Fruit fly (Drosophila melanogaster): ENCODE results near the gene Mnt.

Mnt gene

dm6 chrX:3672095-3672995 is 744 bp downstream of the Mnt start (continued):
- TF ChIP-seq CG10366 (GFP tag; IDR thresholded peaks at IDR 0.05) = peak; percentile 40
- TF ChIP-seq Doc2 (GFP tag; IDR thresholded peaks at IDR 0.05) = no peak
- peak; percentile 21 for TF ChIP-seq tio (GFP tag; optimal IDR thresholded peaks at IDR 0.05)
- TF ChIP-seq CG7556 (GFP tag; optimal IDR thresholded peaks at IDR 0.05) = peak; percentile 27
- TF ChIP-seq CG3163 (GFP tag; optimal IDR thresholded peaks at IDR 0.05) = peak; percentile 64
- peak; percentile 87 for TF ChIP-seq Dip3 (GFP tag; optimal IDR thresholded peaks at IDR 0.05)
- no peak for TF ChIP-seq Dip2 (GFP tag; IDR thresholded peaks at IDR 0.05)
- peak; percentile 33 for TF ChIP-seq CG15514 (GFP tag; optimal IDR thresholded peaks at IDR 0.05)
- no peak for TF ChIP-seq CG12071 (GFP tag; optimal IDR thresholded peaks at IDR 0.05)
- peak; percentile 61 for TF ChIP-seq CG16779 (GFP tag; IDR thresholded peaks at IDR 0.05)
- TF ChIP-seq CG12219 (GFP tag; optimal IDR thresholded peaks at IDR 0.05) = no peak
- peak; percentile 70; the same call in 2 of the 3 replicates for TF ChIP-seq ken (GFP tag; IDR thresholded peaks at IDR 0.05)
- TF ChIP-seq zfh2 (GFP tag; optimal IDR thresholded peaks at IDR 0.05) = peak; percentile 85
- peak; percentile 50 for TF ChIP-seq HLH54F (GFP tag; optimal IDR thresholded peaks at IDR 0.05)
- peak; percentile 67 for TF ChIP-seq CG14014 (GFP tag; IDR thresholded peaks at IDR 0.05)
- TF ChIP-seq CG30403 (GFP tag; optimal IDR thresholded peaks at IDR 0.05) = peak; percentile 33
- peak; percentile 18; the same call in 1 of the 2 replicates for TF ChIP-seq HLH3B (GFP tag; IDR thresholded peaks at IDR 0.05)
- no peak for TF ChIP-seq Hr39 (optimal IDR thresholded peaks at IDR 0.05)
- peak; percentile 48; the same call in 1 of the 2 replicates for TF ChIP-seq MBD-R2 (GFP tag; IDR thresholded peaks at IDR 0.05)
- no peak for TF ChIP-seq Max (GFP tag; optimal IDR thresholded peaks at IDR 0.05)
- TF ChIP-seq tap (tag; optimal IDR thresholded peaks at IDR 0.05) = no peak
- TF ChIP-seq CG17829 (tag; optimal IDR thresholded peaks at IDR 0.05) = no peak
- TF ChIP-seq Myb (GFP tag; optimal IDR thresholded peaks at IDR 0.05) = peak; percentile 25
- peak; percentile 66 for TF ChIP-seq bigmax (GFP tag; optimal IDR thresholded peaks at IDR 0.05)
- TF ChIP-seq Rfx (GFP tag; IDR thresholded peaks at IDR 0.05) = peak; percentile 78
- peak; percentile 11 for TF ChIP-seq pros (GFP tag; optimal IDR thresholded peaks at IDR 0.05)
- no peak for TF ChIP-seq NC2β (GFP tag; optimal IDR thresholded peaks at IDR 0.05)
- TF ChIP-seq CG13624 (GFP tag; optimal IDR thresholded peaks at IDR 0.05) = peak; percentile 59
- TF ChIP-seq sisA (GFP tag; IDR thresholded peaks at IDR 0.05) = peak; percentile 59; the same call in 1 of the 2 replicates
- no peak for TF ChIP-seq CG43689 (GFP tag; IDR thresholded peaks at IDR 0.05)
- peak; percentile 69; the same call in 2 of the 4 replicates for TF ChIP-seq chinmo (GFP tag; IDR thresholded peaks at IDR 0.05; ENCODE audit: partially characterized antibody)
- TF ChIP-seq sqz (GFP tag; optimal IDR thresholded peaks at IDR 0.05) = no peak
- TF ChIP-seq Sry-δ (GFP tag; optimal IDR thresholded peaks at IDR 0.05) = peak; percentile 1
- TF ChIP-seq esg (GFP tag; conservative IDR thresholded peaks at IDR 0.05) = peak; percentile 32; the same call in 1 of the 2 replicates
- TF ChIP-seq CoRest (tag; optimal IDR thresholded peaks at IDR 0.05) = peak; percentile 31
- peak; percentile 47 for TF ChIP-seq klu (GFP tag; IDR thresholded peaks at IDR 0.05)
- no peak for TF ChIP-seq CG15073 (GFP tag; optimal IDR thresholded peaks at IDR 0.05)
- peak; percentile 60 for TF ChIP-seq Ptx1 (GFP tag; IDR thresholded peaks at IDR 0.05)
- no peak for TF ChIP-seq Sin3A (optimal IDR thresholded peaks at IDR 0.05)
- TF ChIP-seq al (GFP tag; IDR thresholded peaks at IDR 0.05) = peak; percentile 73
- TF ChIP-seq CG32772 (GFP tag; IDR thresholded peaks at IDR 0.05) = 0 out of 2 replicates have a peak, but pooled peaks have one; percentile 29
